Worm (Caenorhabditis elegans): ENCODE results near the gene srh-190.
A peak's percentile ranks its signal among the peaks of the same experiment; 100 is the strongest.

The srh-190 gene

DNA sequence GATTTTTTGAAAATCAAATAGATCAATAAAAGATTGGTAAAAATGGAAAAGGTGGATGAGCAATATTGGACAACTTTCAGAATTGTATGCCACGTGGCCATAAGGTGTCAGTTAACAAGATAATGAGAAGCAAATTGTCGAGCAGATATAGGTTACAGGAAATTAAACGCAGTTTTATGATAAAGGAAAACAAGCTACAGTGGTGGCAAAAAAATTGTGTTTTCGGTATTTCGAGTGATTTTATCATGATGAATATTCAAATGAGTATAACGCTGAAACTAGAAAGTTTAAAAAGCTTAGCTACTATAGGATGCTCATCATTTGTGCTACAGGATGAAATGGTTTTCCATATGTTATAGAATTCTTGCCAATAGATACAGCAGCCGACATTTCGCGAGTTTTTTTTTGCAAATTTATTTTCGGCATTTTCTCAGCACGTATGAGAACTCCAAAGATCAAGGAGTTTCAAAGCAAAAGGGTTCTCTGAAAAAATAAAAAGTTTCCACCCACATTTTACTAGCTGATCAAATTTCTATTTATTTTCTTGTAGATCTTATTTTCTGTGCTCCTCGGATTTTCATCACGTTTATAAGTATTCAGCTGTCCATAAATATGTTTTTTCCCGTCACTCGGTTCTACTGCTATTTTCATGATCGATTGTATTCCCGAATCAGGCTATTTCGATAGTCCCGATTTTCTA, at the start of gene srh-190, which contains the start of gene str-229:
srh-190 (plus strand) TSS at position 650 of the 700 bp plus-strand sequence.
str-229 (minus strand) TSS at position 101 of the 700 bp plus-strand sequence.
- TF ChIP-seq F13H6.1 (tag; optimal IDR thresholded peaks at IDR 0.05) (no peak), alr-1 (tag; optimal IDR thresholded peaks at IDR 0.05) (no peak), lin-13 (GFP tag; optimal IDR thresholded peaks at IDR 0.05) (no peak), nhr-10 (tag; optimal IDR thresholded peaks at IDR 0.05) (no peak), elt-1 (tag; optimal IDR thresholded peaks at IDR 0.05) (no peak), gmeb-1 (tag; optimal IDR thresholded peaks at IDR 0.05) (no peak)

DNA sequence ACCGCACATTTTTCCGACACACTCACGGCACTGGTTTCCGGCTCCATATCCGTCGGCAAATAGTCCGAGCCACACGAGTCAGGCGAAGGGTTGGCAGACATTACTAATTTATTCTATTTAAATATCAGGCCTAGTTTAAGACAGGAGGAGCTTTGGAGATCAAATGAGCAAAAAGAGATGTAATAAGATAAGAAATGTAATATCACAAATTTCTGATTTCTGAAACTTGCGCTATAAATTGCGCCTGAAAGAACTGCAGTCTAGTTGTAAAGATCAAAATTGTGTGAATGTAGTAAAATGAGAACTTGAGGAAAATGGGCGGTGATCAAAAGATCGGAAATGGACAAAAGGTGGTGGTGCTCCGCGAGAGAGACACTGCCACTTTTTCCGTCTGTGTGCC, 48.1 kb upstream of the srh-190 start, which contains the start of gene nhr-186:
nhr-186 (minus strand) TSS at position 101 of the 400 bp plus-strand sequence.
- TF ChIP-seq peb-1 (tag; optimal IDR thresholded peaks at IDR 0.05) = no peak
- TF ChIP-seq nhr-12 (tag; optimal IDR thresholded peaks at IDR 0.05) = no peak

DNA sequence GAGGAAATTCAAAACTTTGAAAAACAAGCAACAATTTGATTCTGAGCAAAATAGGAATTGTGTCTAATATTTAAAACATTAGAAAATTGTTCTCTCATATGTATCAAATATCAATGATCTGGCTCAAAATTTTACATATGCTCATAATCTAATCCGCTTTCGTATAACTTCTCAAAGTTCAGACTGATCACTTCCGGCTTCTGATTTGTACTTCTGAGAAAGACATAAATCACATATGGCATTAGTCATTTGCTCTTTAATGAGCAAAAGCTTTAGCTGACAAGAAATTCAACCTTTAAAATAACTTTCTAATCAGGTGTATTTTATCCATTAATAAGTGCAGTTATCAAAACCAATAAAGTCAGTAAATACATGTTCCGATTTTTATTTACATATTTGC, 47.0 kb upstream of the srh-190 start:
- no peak for TF ChIP-seq nhr-10 (tag; optimal IDR thresholded peaks at IDR 0.05)
- no peak for TF ChIP-seq nhr-12 (tag; optimal IDR thresholded peaks at IDR 0.05)
- TF ChIP-seq sma-9 (GFP tag; optimal IDR thresholded peaks at IDR 0.05) = peak; percentile 66
- no peak for TF ChIP-seq sma-9 (tag; optimal IDR thresholded peaks at IDR 0.05)
- peak; percentile 65 for TF ChIP-seq nhr-21 (tag; optimal IDR thresholded peaks at IDR 0.05)
- TF ChIP-seq ceh-16 (tag; optimal IDR thresholded peaks at IDR 0.05) = no peak
- TF ChIP-seq ztf-4 (tag; optimal IDR thresholded peaks at IDR 0.05) = no peak

DNA sequence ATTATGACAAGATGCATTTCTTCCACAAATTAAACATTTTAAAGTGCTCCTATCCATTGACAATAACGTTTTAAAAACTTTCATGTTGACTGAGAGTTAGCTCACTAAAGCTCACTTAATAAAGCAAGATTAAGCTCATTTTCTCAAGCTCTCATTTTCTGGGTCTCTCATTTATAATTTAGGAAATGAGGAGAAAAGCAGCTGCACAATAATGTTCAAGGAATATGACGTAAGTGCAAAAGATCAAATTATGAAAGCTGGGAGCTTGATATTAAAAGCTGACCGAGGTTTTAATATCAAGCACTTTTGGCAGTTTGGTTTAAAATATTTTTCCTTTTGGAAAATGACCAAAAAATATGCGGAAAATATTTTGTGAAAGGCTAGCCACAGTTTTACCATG, 45.1 kb upstream of the srh-190 start, which contains the start of gene nhr-188:
nhr-188 (minus strand) TSS at position 84 of the 400 bp plus-strand sequence.
- TF ChIP-seq ztf-11 (tag; optimal IDR thresholded peaks at IDR 0.05) (no peak), R02D3.7 (tag; optimal IDR thresholded peaks at IDR 0.05) (no peak), gmeb-1 (tag; optimal IDR thresholded peaks at IDR 0.05) (no peak), unc-62 (GFP tag; optimal IDR thresholded peaks at IDR 0.05) (no peak), skn-1 (tag; optimal IDR thresholded peaks at IDR 0.05) (no peak), ama-1 (optimal IDR thresholded peaks at IDR 0.05) (no peak), nhr-129 (tag; optimal IDR thresholded peaks at IDR 0.05) (no peak), aly-2 (tag; optimal IDR thresholded peaks at IDR 0.05) (no peak), mab-5 (tag; optimal IDR thresholded peaks at IDR 0.05) (no peak), snpc-4 (tag; optimal IDR thresholded peaks at IDR 0.05) (no peak), nhr-77 (tag; optimal IDR thresholded peaks at IDR 0.05) (no peak), lin-13 (GFP tag; optimal IDR thresholded peaks at IDR 0.05) (no peak), nhr-25 (tag; optimal IDR thresholded peaks at IDR 0.05) (no peak), egl-27 (tag; optimal IDR thresholded peaks at IDR 0.05) (no peak), dmd-4 (tag; optimal IDR thresholded peaks at IDR 0.05) (no peak), crh-2 (tag; optimal IDR thresholded peaks at IDR 0.05) (no peak), ztf-1 (GFP tag; conservative IDR thresholded peaks at IDR 0.05) (no peak)

DNA sequence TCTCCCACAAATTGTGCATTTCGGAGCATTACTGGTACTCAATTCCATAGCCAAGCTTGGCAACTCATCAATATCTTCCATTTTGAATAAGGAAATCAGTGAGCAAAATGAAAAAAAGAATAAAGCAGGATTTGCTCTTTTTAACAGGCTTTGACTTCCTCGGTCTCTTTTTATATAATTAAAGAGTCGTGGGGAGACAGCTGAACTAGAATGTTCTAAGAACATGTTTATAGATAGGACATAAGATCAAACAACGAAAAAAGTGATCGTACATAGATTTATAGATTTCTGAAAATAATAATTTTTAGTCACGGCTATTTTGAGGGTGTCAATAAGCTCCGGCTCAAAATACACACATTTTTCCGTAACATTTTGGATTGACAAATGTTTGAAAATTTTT, 42.8 kb upstream of the srh-190 start, which contains the start of gene nhr-189:
nhr-189 (minus strand) TSS at position 121 of the 400 bp plus-strand sequence.
- TF ChIP-seq nhr-23 (tag; optimal IDR thresholded peaks at IDR 0.05) = no peak

DNA sequence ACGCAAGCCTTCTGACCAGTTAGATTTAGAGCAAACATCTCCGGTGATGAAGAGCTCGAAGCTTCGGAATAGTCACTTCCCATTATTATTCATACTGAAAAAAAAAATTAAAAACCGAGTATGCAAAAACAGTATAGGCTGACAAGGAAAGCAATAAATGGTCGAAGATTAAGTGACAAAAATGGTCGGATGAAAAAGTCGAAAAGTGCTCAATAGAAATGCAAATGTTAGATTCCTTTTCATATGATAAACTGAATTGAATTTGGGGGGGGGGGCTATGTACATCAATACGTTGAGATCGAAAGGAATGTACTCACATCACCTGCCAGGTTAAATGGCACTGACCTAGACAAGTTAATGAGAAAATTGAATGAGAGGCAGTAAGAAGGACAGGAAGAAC, 40.1 kb upstream of the srh-190 start, which contains the start of gene nhr-187:
nhr-187 (minus strand) TSS at position 101 of the 400 bp plus-strand sequence.
- TF ChIP-seq mdl-1 (tag; optimal IDR thresholded peaks at IDR 0.05) (no peak), egl-27 (tag; optimal IDR thresholded peaks at IDR 0.05) (no peak), elt-3 (tag; optimal IDR thresholded peaks at IDR 0.05) (no peak), dmd-4 (tag; optimal IDR thresholded peaks at IDR 0.05) (no peak), ztf-11 (tag; optimal IDR thresholded peaks at IDR 0.05) (no peak), nhr-12 (tag; optimal IDR thresholded peaks at IDR 0.05) (no peak)

DNA sequence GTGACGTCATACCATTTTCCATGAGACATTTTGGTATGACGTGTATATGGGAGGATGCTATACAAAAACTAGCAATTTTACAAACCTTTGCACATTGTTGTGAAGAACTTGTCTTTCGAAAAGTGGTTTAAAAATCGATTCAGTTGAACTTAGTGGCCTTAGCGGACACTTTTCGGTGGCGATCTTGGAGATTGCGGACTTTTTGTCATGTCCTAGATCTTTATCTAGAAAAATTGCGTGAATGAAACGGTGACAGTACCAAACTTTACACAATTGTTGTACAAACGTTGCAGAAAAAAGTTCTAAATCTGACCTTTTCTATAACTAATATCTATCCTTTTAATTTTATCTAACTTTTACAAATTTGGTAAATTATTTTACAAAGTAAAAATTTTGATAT, 37.6 kb upstream of the srh-190 start:
- peak; percentile 38 for TF ChIP-seq elt-1 (tag; optimal IDR thresholded peaks at IDR 0.05)
- TF ChIP-seq ceh-82 (tag; optimal IDR thresholded peaks at IDR 0.05) = no peak
- no peak for TF ChIP-seq ZK546.5 (tag; optimal IDR thresholded peaks at IDR 0.05)
